Worm (Caenorhabditis elegans): ENCODE results near the gene F17C11.12.

The F17C11.12 gene

ce11 chrV:10961448-10961870 lies 24.7 kb upstream of the F17C11.12 start (continued):
- TF ChIP-seq hlh-30 (tag; optimal IDR thresholded peaks at IDR 0.05; ENCODE audit: insufficient read depth) (no peak), F26F4.8 (GFP tag; conservative IDR thresholded peaks at IDR 0.05) (no peak), zag-1 (tag; optimal IDR thresholded peaks at IDR 0.05) (peak; percentile 12), ceh-28 (tag; optimal IDR thresholded peaks at IDR 0.05) (no peak), dmd-6 (GFP tag; IDR thresholded peaks at IDR 0.05) (peak; percentile 58), Y48G9A.11 (GFP tag; IDR thresholded peaks at IDR 0.05) (no peak), F10B5.3 (tag; optimal IDR thresholded peaks at IDR 0.05) (no peak), mxl-3 (GFP tag; optimal IDR thresholded peaks at IDR 0.05) (peak; percentile 29), ztf-7 (tag; optimal IDR thresholded peaks at IDR 0.05) (no peak), nhr-102 (tag; optimal IDR thresholded peaks at IDR 0.05) (no peak), lin-29 (GFP tag; IDR thresholded peaks at IDR 0.05) (no peak), unc-62 (GFP tag; optimal IDR thresholded peaks at IDR 0.05 in 1 of 2) (no peak), unc-62 (tag; optimal IDR thresholded peaks at IDR 0.05) (no peak), lir-3 (tag; optimal IDR thresholded peaks at IDR 0.05) (no peak), mes-2 (tag; optimal IDR thresholded peaks at IDR 0.05; ENCODE audit: poor library complexity, severe bottlenecking) (peak; percentile 7), madf-5 (GFP tag; IDR thresholded peaks at IDR 0.05) (no peak), zfp-2 (tag; optimal IDR thresholded peaks at IDR 0.05) (no peak), ces-1 (GFP tag; optimal IDR thresholded peaks at IDR 0.05) (peak; percentile 68), ceh-44 (GFP tag; IDR thresholded peaks at IDR 0.05) (no peak), rbr-2 (tag; optimal IDR thresholded peaks at IDR 0.05) (peak; percentile 65), dmd-9 (GFP tag; IDR thresholded peaks at IDR 0.05) (no peak), tra-1 (GFP tag; IDR thresholded peaks at IDR 0.05) (no peak; the same call in none of the 2 replicates), gei-8 (GFP tag; optimal IDR thresholded peaks at IDR 0.05) (no peak), nhr-41 (GFP tag; IDR thresholded peaks at IDR 0.05) (0 out of 2 replicates have a peak, but pooled peaks have one; percentile 32), daf-8 (GFP tag; IDR thresholded peaks at IDR 0.05) (no peak), mdl-1 (tag; optimal IDR thresholded peaks at IDR 0.05) (peak in 1 of 2 experiments; percentile 2), skn-1 (tag; optimal IDR thresholded peaks at IDR 0.05) (no peak), fkh-10 (GFP tag; optimal IDR thresholded peaks at IDR 0.05) (peak; percentile 89), nhr-48 (tag; optimal IDR thresholded peaks at IDR 0.05) (peak; percentile 40), daf-16 (GFP tag; optimal IDR thresholded peaks at IDR 0.05) (peak in 1 of 2 experiments; percentile 87), daf-16 (tag; optimal IDR thresholded peaks at IDR 0.05) (peak; percentile 53), dpl-1 (GFP tag; optimal IDR thresholded peaks at IDR 0.05) (peak; percentile 6), lin-15B (tag; optimal IDR thresholded peaks at IDR 0.05) (no peak), hif-1 (tag; optimal IDR thresholded peaks at IDR 0.05) (peak in 1 of 2 experiments; percentile 66), lin-38 (GFP tag; IDR thresholded peaks at IDR 0.05) (peak; percentile 60), nhr-28 (tag; optimal IDR thresholded peaks at IDR 0.05) (peak; percentile 28), T20F7.1 (GFP tag; optimal IDR thresholded peaks at IDR 0.05) (peak; percentile 25), R02D3.7 (tag; optimal IDR thresholded peaks at IDR 0.05) (no peak), hmg-1.1 (GFP tag; IDR thresholded peaks at IDR 0.05) (peak; percentile 64; the same call in 1 of the 2 replicates), ztf-11 (tag; optimal IDR thresholded peaks at IDR 0.05) (no peak), saeg-2 (GFP tag; IDR thresholded peaks at IDR 0.05) (no peak), madf-9 (GFP tag; conservative IDR thresholded peaks at IDR 0.05) (no peak), F49E8.2 (tag; optimal IDR thresholded peaks at IDR 0.05; ENCODE audit: borderline replicate concordance) (no peak), F44E2.7 (GFP tag; IDR thresholded peaks at IDR 0.05) (no peak), ama-1 (optimal IDR thresholded peaks at IDR 0.05) (peak; percentile 6), zip-2 (tag; optimal IDR thresholded peaks at IDR 0.05) (no peak), nhr-77 (tag; optimal IDR thresholded peaks at IDR 0.05) (no peak), nhr-6 (tag; optimal IDR thresholded peaks at IDR 0.05) (no peak), D1046.2 (GFP tag; IDR thresholded peaks at IDR 0.05) (0 out of 2 replicates have a peak, but pooled peaks have one; percentile 10), php-3 (GFP tag; IDR thresholded peaks at IDR 0.05) (no peak), set-16 (GFP tag; IDR thresholded peaks at IDR 0.05) (peak; percentile 45)

All from whole organism, L4 larva.